Worm (Caenorhabditis elegans) whole organism, L3 larva: ENCODE results near the gene ttr-50.

Experiments
- elt-1 ChIP-seq: fragments of 150-350 bp; optimal IDR thresholded peaks from 2 replicates; lab custom pipeline; 2014; ENCODE audit warnings: missing biosample characterization, missing genetic modification characterization
- unc-39 ChIP-seq: sonication (generic microtip); optimal IDR thresholded peaks from 4 replicates; lab custom pipeline; 2017; ENCODE audit warnings: missing biosample characterization, missing genetic modification characterization

DNA sequence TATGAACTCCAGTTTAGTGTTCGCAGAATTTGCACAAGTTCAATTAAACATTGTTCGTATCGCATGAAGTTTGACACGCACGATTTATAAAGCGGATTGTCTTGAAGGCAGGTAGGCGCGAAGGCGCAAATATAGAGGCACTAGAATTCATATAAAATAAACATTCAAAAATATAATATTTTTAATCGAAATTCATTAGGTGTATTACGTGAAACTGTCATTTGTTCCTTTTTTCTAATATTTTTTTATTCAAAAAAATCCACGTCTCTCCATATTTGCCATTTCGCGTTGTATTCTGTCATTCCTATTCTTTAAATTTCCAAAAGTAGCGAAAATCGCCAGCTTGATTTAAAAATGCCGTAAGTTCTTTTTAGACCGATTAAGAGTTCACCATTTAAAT lies 987 bp upstream of the ttr-50 start, which contains the start of gene ZK809.1:
- TF ChIP-seq unc-39 (tag; lab: Kevin White, UChicago) (no peak), elt-1 (tag; lab: Kevin White, UChicago) (no peak)
